Worm (Caenorhabditis elegans) whole organism, mixed stage, embryonic: ENCODE measurements around the gene dhc-4.

ENCODE experiments used
- ces-1 ChIP-seq: fragments of 150-350 bp; optimal IDR thresholded peaks from 2 replicates; lab custom pipeline; 2014; ENCODE audit warnings: missing biosample characterization, missing genetic modification reagents, missing genetic modification characterization
- hlh-1 ChIP-seq: fragments of 150-350 bp; optimal IDR thresholded peaks from 2 replicates; lab custom pipeline; 2014; ENCODE audit warnings: missing biosample characterization, missing genetic modification reagents, missing genetic modification characterization
- mls-2 ChIP-seq: sonication (generic microtip); optimal IDR thresholded peaks from 2 replicates; lab custom pipeline; 2016; ENCODE audit warnings: mild to moderate bottlenecking, missing genetic modification characterization, moderate library complexity, missing compliant biosample characterization
- nhr-237 ChIP-seq: fragments of 150-350 bp; optimal IDR thresholded peaks from 2 replicates; lab custom pipeline; 2014; ENCODE audit warnings: missing biosample characterization, missing genetic modification characterization
- nhr-28 ChIP-seq: fragments of 150-350 bp; optimal IDR thresholded peaks from 2 replicates; lab custom pipeline; 2014; ENCODE audit warnings: missing biosample characterization, missing genetic modification characterization
- nhr-76 ChIP-seq: sonication (generic microtip); optimal IDR thresholded peaks from 2 replicates; lab custom pipeline; 2017; ENCODE audit warnings: missing biosample characterization, missing genetic modification characterization
- snpc-4 ChIP-seq: fragments of 150-350 bp; optimal IDR thresholded peaks from 2 replicates; lab custom pipeline; 2014; ENCODE audit warnings: missing biosample characterization, missing genetic modification characterization
- sptf-1 ChIP-seq: sonication (generic microtip); optimal IDR thresholded peaks from 2 replicates; lab custom pipeline; 2017; ENCODE audit warnings: mild to moderate bottlenecking, missing genetic modification characterization, moderate library complexity, missing compliant biosample characterization
- unc-62 ChIP-seq: fragments of 150-350 bp; optimal IDR thresholded peaks from 2 replicates; lab custom pipeline; 2014; ENCODE audit warnings: missing biosample characterization, missing genetic modification reagents, missing genetic modification characterization

ce11 chrIII:10942905-10943304 lies 26.8 kb upstream of the dhc-4 start:
- TF ChIP-seq nhr-28 (no peak), nhr-237 (no peak), mls-2 (tag; lab: Kevin White, UChicago) (no peak), ces-1 (GFP tag; lab: Kevin White, UChicago) (no peak), hlh-1 (tag; lab: Kevin White, UChicago) (no peak), sptf-1 (tag; lab: Kevin White, UChicago) (no peak), unc-62 (GFP tag; lab: Kevin White, UChicago) (no peak), snpc-4 (tag; lab: Kevin White, UChicago) (no peak), nhr-76 (tag; lab: Kevin White, UChicago) (no peak)
